Worm (Caenorhabditis elegans) whole organism, early embryonic: Measurements from ENCODE around the gene T28H10.2.

Source experiments
- B0310.2 ChIP-seq: sonication (generic microtip); optimal IDR thresholded peaks from 2 replicates; lab custom pipeline; 2016; ENCODE audit warnings: mild to moderate bottlenecking, missing genetic modification characterization, missing compliant biosample characterization
- F13C5.2 ChIP-seq: sonication (generic microtip); optimal IDR thresholded peaks from 2 replicates; lab custom pipeline; 2017; ENCODE audit warnings: mild to moderate bottlenecking, missing genetic modification characterization, inconsistent platforms, missing compliant biosample characterization
- ama-1 ChIP-seq: fragments of 150-350 bp; optimal IDR thresholded peaks from 2 replicates; lab custom pipeline; 2014
- ceh-13 ChIP-seq: fragments of 200-800 bp; sonication (Bioruptor generic); optimal IDR thresholded peaks from 2 replicates; lab custom pipeline; 2018; ENCODE audit warnings: mild to moderate bottlenecking, missing genetic modification characterization, missing compliant biosample characterization
- ceh-36 ChIP-seq: sonication (generic microtip); optimal IDR thresholded peaks from 2 replicates; lab custom pipeline; 2016; ENCODE audit warnings: missing genetic modification characterization, inconsistent platforms, missing compliant biosample characterization
- ets-7 ChIP-seq: sonication (generic microtip); optimal IDR thresholded peaks from 2 replicates; lab custom pipeline; 2016; ENCODE audit warnings: missing genotype, missing genetic modification characterization, missing compliant biosample characterization
- flt-1 ChIP-seq: fragments of 200-800 bp; sonication (Bioruptor generic); IDR thresholded peaks from 2 replicates; pipeline ENCODE4 v1.3.6; 2022; ENCODE audit warnings: missing genetic modification characterization, missing compliant biosample characterization
- hnd-1 ChIP-seq: sonication (generic microtip); optimal IDR thresholded peaks from 2 replicates; lab custom pipeline; 2016; ENCODE audit warnings: missing genetic modification characterization, missing compliant biosample characterization
- pes-1 ChIP-seq: fragments of 200-800 bp; sonication (Bioruptor generic); IDR thresholded peaks from 2 replicates; pipeline ENCODE4 v1.3.6; 2022; ENCODE audit warnings: missing genetic modification reagents, missing genetic modification characterization, missing compliant biosample characterization
- scrt-1 ChIP-seq: fragments of 200-800 bp; sonication (Bioruptor generic); IDR thresholded peaks from 2 replicates; pipeline ENCODE4 v1.3.6; 2022; ENCODE audit warnings: missing genetic modification characterization, missing compliant biosample characterization
- tbx-11 ChIP-seq: fragments of 200-800 bp; sonication (Bioruptor generic); IDR thresholded peaks from 2 replicates; pipeline ENCODE4 v1.3.6; 2022; ENCODE audit warnings: missing genetic modification characterization, missing compliant biosample characterization
- tra-4 ChIP-seq: sonication (generic microtip); optimal IDR thresholded peaks from 2 replicates; lab custom pipeline; 2017; ENCODE audit warnings: missing genetic modification characterization, missing compliant biosample characterization

DNA sequence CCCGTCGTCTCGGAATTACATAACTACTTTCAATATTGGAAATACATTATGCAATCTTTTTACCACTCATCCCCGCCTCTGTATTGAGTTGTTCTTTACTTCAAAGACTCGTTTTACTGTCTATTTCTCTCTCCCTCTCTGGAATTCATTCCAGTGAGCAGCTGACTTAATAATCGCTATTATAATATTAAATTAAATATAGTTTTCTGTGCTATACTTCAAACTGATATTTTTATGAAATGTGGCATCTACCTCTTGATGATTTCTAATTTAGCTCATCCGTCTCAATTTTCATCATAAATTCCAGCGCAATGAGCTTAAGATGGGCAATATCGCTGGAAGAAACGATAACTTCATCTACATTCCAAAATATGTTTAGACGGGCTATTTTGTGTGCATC, 9.3 kb downstream of the T28H10.2 start, which contains the start of gene T28H10.1:
- TF ChIP-seq hnd-1 (tag; lab: Kevin White, UChicago) (no peak), scrt-1 (GFP tag; lab: Robert Waterston, UW) (no peak), ama-1 (lab: Kevin White, UChicago) (no peak), B0310.2 (tag; lab: Kevin White, UChicago) (no peak), tbx-11 (no peak), ets-7 (tag; lab: Kevin White, UChicago) (no peak), tra-4 (tag; lab: Kevin White, UChicago) (no peak), pes-1 (GFP tag; lab: Robert Waterston, UW) (no peak), F13C5.2 (tag; lab: Kevin White, UChicago) (no peak), flt-1 (GFP tag; lab: Robert Waterston, UW) (no peak), ceh-13 (GFP tag; lab: Kevin White, UChicago) (no peak), ceh-36 (tag; lab: Kevin White, UChicago) (no peak)
